Fruit fly (Drosophila melanogaster) whole organism, embryonic: ENCODE data around the gene CG43331.

ENCODE experiments used
- Bdp1 ChIP-seq: fragments of 200-800 bp; sonication (Bioruptor generic); optimal IDR thresholded peaks from 3 replicates; lab custom pipeline; 2016; ENCODE audit warnings: missing biosample characterization, missing genetic modification characterization
- Blimp-1 ChIP-seq: fragments of 200-800 bp; sonication (Bioruptor generic); optimal IDR thresholded peaks from 3 replicates; lab custom pipeline; 2018; ENCODE audit warnings: missing biosample characterization, missing genetic modification characterization, mild to moderate bottlenecking, moderate library complexity, missing genetic modification reagents
- CG10147 ChIP-seq: fragments of 200-800 bp; sonication (Bioruptor generic); optimal IDR thresholded peaks from 2 replicates; lab custom pipeline; 2019; ENCODE audit warnings: missing biosample characterization, mild to moderate bottlenecking, missing genetic modification characterization, moderate library complexity
- CG10209 ChIP-seq: fragments of 200-800 bp; sonication (Bioruptor generic); optimal IDR thresholded peaks from 3 replicates; lab custom pipeline; 2017; ENCODE audit warnings: missing biosample characterization, mild to moderate bottlenecking, missing genetic modification characterization, missing genetic modification reagents
- CG10565 ChIP-seq: fragments of 200-800 bp; sonication (Bioruptor generic); optimal IDR thresholded peaks from 3 replicates; lab custom pipeline; 2016; ENCODE audit warnings: missing biosample characterization, mild to moderate bottlenecking, missing genetic modification characterization
- CG11085 ChIP-seq: fragments of 200-800 bp; sonication (Bioruptor generic); IDR thresholded peaks from 2 replicates; pipeline ENCODE4 v1.3.6; 2022; ENCODE audit warnings: missing biosample characterization, missing genetic modification characterization
- CG11093 ChIP-seq: fragments of 200-800 bp; sonication (Bioruptor generic); IDR thresholded peaks from 3 replicates; pipeline ENCODE4 v1.3.6; 2022; ENCODE audit warnings: missing biosample characterization, missing genetic modification characterization
- CG11398 ChIP-seq: fragments of 200-800 bp; sonication (Bioruptor generic); optimal IDR thresholded peaks from 2 replicates; lab custom pipeline; 2016; ENCODE audit warnings: missing biosample characterization, missing genetic modification characterization
- CG11695 ChIP-seq: fragments of 200-800 bp; sonication (Bioruptor generic); IDR thresholded peaks from 3 replicates; pipeline ENCODE4 v1.3.6; 2022; ENCODE audit warnings: missing biosample characterization, missing genetic modification characterization
- CG12219 ChIP-seq: fragments of 200-800 bp; sonication (Bioruptor generic); optimal IDR thresholded peaks from 3 replicates; lab custom pipeline; 2018; ENCODE audit warnings: missing biosample characterization, mild to moderate bottlenecking, missing genetic modification characterization
- CG13287 ChIP-seq: fragments of 200-800 bp; sonication (Bioruptor generic); IDR thresholded peaks from 2 replicates; pipeline ENCODE4 v1.3.6; 2022; ENCODE audit warnings: missing biosample characterization, missing genetic modification characterization; ENCODE audit not compliant: partially characterized antibody
- CG16813 ChIP-seq: fragments of 200-800 bp; sonication (Bioruptor generic); IDR thresholded peaks from 3 replicates; pipeline ENCODE4 v1.3.6; 2022; ENCODE audit warnings: missing biosample characterization, missing genetic modification characterization; ENCODE audit not compliant: partially characterized antibody
- CG1832 ChIP-seq: fragments of 200-800 bp; sonication (Bioruptor generic); optimal IDR thresholded peaks from 2 replicates; lab custom pipeline; 2017; ENCODE audit warnings: missing biosample characterization, mild to moderate bottlenecking, missing genetic modification characterization, inconsistent platforms
- CG34224 ChIP-seq: fragments of 200-800 bp; sonication (Bioruptor generic); IDR thresholded peaks from 3 replicates; pipeline ENCODE4 v1.3.6; 2022; ENCODE audit warnings: missing biosample characterization, missing genetic modification characterization; ENCODE audit not compliant: partially characterized antibody
- CG4617 ChIP-seq: fragments of 200-800 bp; sonication (Bioruptor generic); optimal IDR thresholded peaks from 3 replicates; lab custom pipeline; 2016; ENCODE audit warnings: missing biosample characterization, missing genetic modification characterization, borderline replicate concordance
- CG6683 ChIP-seq: fragments of 200-800 bp; sonication (Bioruptor generic); optimal IDR thresholded peaks from 2 replicates; lab custom pipeline; 2017; ENCODE audit warnings: missing biosample characterization, mild to moderate bottlenecking, missing genetic modification characterization, missing genetic modification reagents
- CG9609 ChIP-seq: fragments of 200-800 bp; sonication (Bioruptor generic); optimal IDR thresholded peaks from 3 replicates; lab custom pipeline; 2016; ENCODE audit warnings: missing biosample characterization, missing genetic modification characterization
- D19A ChIP-seq: fragments of 200-800 bp; optimal IDR thresholded peaks from 3 replicates; lab custom pipeline; 2019; ENCODE audit warnings: missing biosample characterization, mild to moderate bottlenecking, missing genetic modification characterization, moderate library complexity
- E2f2 ChIP-seq: fragments of 200-800 bp; sonication (Bioruptor generic); IDR thresholded peaks from 2 replicates; pipeline ENCODE4 v1.3.6; 2022; ENCODE audit warnings: missing biosample characterization, missing genetic modification characterization
- Fer2 ChIP-seq: fragments of 200-800 bp; sonication (Bioruptor generic); optimal IDR thresholded peaks from 2 replicates; lab custom pipeline; 2018; ENCODE audit warnings: missing biosample characterization, mild to moderate bottlenecking, missing genetic modification characterization, moderate library complexity
- Med ChIP-seq: fragments of 200-800 bp; sonication (Bioruptor generic); peaks from one replicate; lab custom pipeline; 2016; ENCODE audit warnings: missing biosample characterization, missing genetic modification characterization, mild to moderate bottlenecking, inconsistent platforms, moderate library complexity
- NC2β ChIP-seq: fragments of 200-800 bp; sonication (Bioruptor generic); optimal IDR thresholded peaks from 2 replicates; lab custom pipeline; 2016; ENCODE audit warnings: missing biosample characterization, missing genetic modification characterization
- Usf ChIP-seq: fragments of 200-800 bp; sonication (Bioruptor generic); optimal IDR thresholded peaks from 2 replicates; lab custom pipeline; 2017; ENCODE audit warnings: missing genotype, missing biosample characterization, missing genetic modification characterization
- ato ChIP-seq: fragments of 200-800 bp; sonication (Bioruptor generic); IDR thresholded peaks from 2 replicates; pipeline ENCODE4 v1.3.6; 2022; ENCODE audit warnings: missing biosample characterization, missing genetic modification characterization; ENCODE audit not compliant: partially characterized antibody
- bbx ChIP-seq: fragments of 200-800 bp; sonication (Bioruptor generic); IDR thresholded peaks from 2 replicates; pipeline ENCODE4 v1.3.6; 2022; ENCODE audit warnings: missing biosample characterization, missing genetic modification characterization; ENCODE audit not compliant: partially characterized antibody
- caup ChIP-seq: fragments of 200-800 bp; sonication (Bioruptor generic); optimal IDR thresholded peaks from 3 replicates; lab custom pipeline; 2017; ENCODE audit warnings: missing biosample characterization, mild to moderate bottlenecking, missing genetic modification characterization, moderate library complexity; ENCODE audit not compliant: severe bottlenecking
- crc ChIP-seq: fragments of 200-800 bp; sonication (Bioruptor generic); optimal IDR thresholded peaks from 2 replicates; lab custom pipeline; 2016; ENCODE audit warnings: missing biosample characterization, missing genetic modification characterization
- crp ChIP-seq, 2 experiments: fragments of 200-800 bp; sonication (Bioruptor generic); optimal IDR thresholded peaks; 2 replicates in 1 of 2; 3 replicates in 1 of 2; lab custom pipeline; 2017; ENCODE audit warnings: missing biosample characterization in 2 of 2, missing genetic modification characterization in 2 of 2, mild to moderate bottlenecking in 1 of 2, moderate library complexity in 1 of 2
- da ChIP-seq: fragments of 200-800 bp; sonication (Bioruptor generic); optimal IDR thresholded peaks from 2 replicates; lab custom pipeline; 2016; ENCODE audit warnings: missing biosample characterization, missing genetic modification characterization
- dati ChIP-seq: fragments of 200-800 bp; sonication (Bioruptor generic); IDR thresholded peaks from 2 replicates; pipeline ENCODE4 v1.3.6; 2022; ENCODE audit warnings: missing biosample characterization, missing genetic modification characterization
- disco-r ChIP-seq: fragments of 200-800 bp; sonication (Bioruptor generic); optimal IDR thresholded peaks from 2 replicates; lab custom pipeline; 2016; ENCODE audit warnings: missing biosample characterization, missing genetic modification characterization
- dmrt11E ChIP-seq: fragments of 200-800 bp; sonication (Bioruptor generic); optimal IDR thresholded peaks from 3 replicates; lab custom pipeline; 2018; ENCODE audit warnings: missing biosample characterization, mild to moderate bottlenecking, missing genetic modification characterization, moderate library complexity
- esg ChIP-seq: fragments of 200-800 bp; sonication (Bioruptor generic); conservative IDR thresholded peaks from 2 replicates; pipeline ENCODE4 v1.3.6; 2022; ENCODE audit warnings: missing biosample characterization, missing genetic modification characterization
- fd64A ChIP-seq: fragments of 200-800 bp; sonication (Bioruptor generic); optimal IDR thresholded peaks from 3 replicates; lab custom pipeline; 2018; ENCODE audit warnings: missing biosample characterization, mild to moderate bottlenecking, missing genetic modification characterization
- ftz-f1 ChIP-seq: fragments of 200-800 bp; sonication (Bioruptor generic); optimal IDR thresholded peaks from 2 replicates; lab custom pipeline; 2016; ENCODE audit warnings: missing biosample characterization, missing genetic modification characterization
- fu2 ChIP-seq: fragments of 200-800 bp; sonication (Bioruptor generic); optimal IDR thresholded peaks from 2 replicates; lab custom pipeline; 2016; ENCODE audit warnings: missing biosample characterization, missing genetic modification characterization
- lov ChIP-seq, 2 experiments: fragments of 200-800 bp in 1 of 2; fragments of >200 bp in 1 of 2; sonication (Bioruptor generic) in 1 of 2; IDR thresholded peaks in 1 of 2; optimal IDR thresholded peaks in 1 of 2; 2 replicates in 1 of 2; 3 replicates in 1 of 2; pipeline versions ENCODE4 v1.3.6 to Lab custom; 2017 to 2022; ENCODE audit warnings: missing biosample characterization in 1 of 2, missing genetic modification characterization in 1 of 2
- maf-S ChIP-seq: fragments of 200-800 bp; sonication (Bioruptor generic); optimal IDR thresholded peaks from 2 replicates; lab custom pipeline; 2016; ENCODE audit warnings: missing biosample characterization, missing genetic modification characterization
- pb ChIP-seq: fragments of 200-800 bp; sonication (Bioruptor generic); optimal IDR thresholded peaks from 3 replicates; lab custom pipeline; 2016; ENCODE audit warnings: missing biosample characterization, missing genetic modification characterization
- pzg ChIP-seq: fragments of 200-800 bp; sonication (Bioruptor generic); optimal IDR thresholded peaks from 3 replicates; lab custom pipeline; 2018; ENCODE audit warnings: missing biosample characterization, mild to moderate bottlenecking, missing genetic modification characterization, moderate library complexity
- seq ChIP-seq: fragments of 200-800 bp; sonication (Bioruptor generic); IDR thresholded peaks from 2 replicates; pipeline ENCODE4 v1.3.6; 2022; ENCODE audit warnings: missing biosample characterization, missing genetic modification characterization
- slp2 ChIP-seq: fragments of 200-800 bp; sonication (Bioruptor generic); optimal IDR thresholded peaks from 2 replicates; lab custom pipeline; 2016; ENCODE audit warnings: missing biosample characterization, missing genetic modification characterization
- sqz ChIP-seq: fragments of 200-800 bp; sonication (Bioruptor generic); optimal IDR thresholded peaks from 3 replicates; lab custom pipeline; 2018; ENCODE audit warnings: missing biosample characterization, mild to moderate bottlenecking, missing genetic modification characterization
- stwl ChIP-seq: fragments of 200-800 bp; sonication (Bioruptor generic); optimal IDR thresholded peaks from 3 replicates; lab custom pipeline; 2018; ENCODE audit warnings: missing biosample characterization, mild to moderate bottlenecking, missing genetic modification characterization, moderate library complexity
- trh ChIP-seq: fragments of 200-800 bp; sonication (Bioruptor generic); optimal IDR thresholded peaks from 2 replicates; lab custom pipeline; 2016; ENCODE audit warnings: missing biosample characterization, missing genetic modification characterization
- tx ChIP-seq: fragments of 200-800 bp; sonication (Bioruptor generic); optimal IDR thresholded peaks from 2 replicates; lab custom pipeline; 2016; ENCODE audit warnings: missing biosample characterization, missing genetic modification characterization
- wek ChIP-seq: fragments of 200-800 bp; sonication (Bioruptor generic); optimal IDR thresholded peaks from 3 replicates; lab custom pipeline; 2018; ENCODE audit warnings: missing biosample characterization, mild to moderate bottlenecking, missing genetic modification characterization, moderate library complexity
- wor ChIP-seq: fragments of 200-800 bp; sonication (Bioruptor generic); IDR thresholded peaks from 2 replicates; pipeline ENCODE4 v1.3.6; 2022; ENCODE audit warnings: missing biosample characterization, missing genetic modification characterization

Gene CG43331

DNA sequence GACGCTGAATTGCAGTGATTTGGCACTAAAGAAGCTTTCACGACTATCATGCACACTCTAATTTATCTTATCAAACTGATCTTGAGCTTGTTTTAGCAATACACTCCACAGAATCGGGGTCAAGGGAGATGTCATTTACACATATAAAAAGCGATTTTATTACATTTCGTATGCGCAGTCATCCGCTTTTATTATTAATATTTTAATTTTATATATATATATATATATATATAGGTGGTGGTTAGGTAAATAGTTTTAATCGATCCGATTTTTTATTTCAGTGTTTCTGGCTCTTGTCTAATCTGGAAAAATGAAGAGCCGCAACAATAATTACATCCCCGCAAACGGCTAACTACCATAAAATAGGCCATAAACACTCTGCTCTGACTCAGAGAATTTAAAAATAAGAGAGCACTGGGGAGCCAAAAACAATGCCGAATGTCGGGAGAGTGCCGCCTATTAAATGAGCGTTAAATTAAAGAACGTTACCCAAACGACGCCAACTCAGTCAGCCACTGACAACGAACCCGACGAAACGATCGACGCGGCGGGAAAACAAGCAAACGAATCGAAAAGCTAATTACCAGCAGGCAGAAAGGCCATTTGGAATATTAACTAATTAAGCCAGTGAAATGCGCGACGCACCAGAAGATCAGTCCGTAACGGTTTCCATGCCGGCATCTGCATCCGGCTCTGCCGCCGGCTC, 31.9 kb downstream of the CG43331 start (continued):
- TF ChIP-seq lov (optimal IDR thresholded peaks at IDR 0.05; lab: Kevin White, UChicago) (no peak), lov (GFP tag; IDR thresholded peaks at IDR 0.05; lab: Robert Waterston, UW) (no peak), wor (GFP tag; lab: Robert Waterston, UW) (no peak), CG10209 (GFP tag; lab: Kevin White, UChicago) (peak; percentile 66), Fer2 (tag; lab: Kevin White, UChicago) (peak; percentile 3), E2f2 (GFP tag; lab: Robert Waterston, UW) (peak; percentile 30; the same call in 1 of the 2 replicates), sqz (no peak), CG34224 (GFP tag; lab: Robert Waterston, UW) (no peak), fd64A (GFP tag; lab: Kevin White, UChicago) (no peak), disco-r (no peak), CG9609 (GFP tag; lab: Kevin White, UChicago) (no peak), crc (no peak), NC2β (GFP tag; lab: Kevin White, UChicago) (no peak), CG6683 (no peak), CG11085 (GFP tag; lab: Robert Waterston, UW) (no peak), Usf (GFP tag; lab: Kevin White, UChicago) (no peak), pzg (GFP tag; lab: Kevin White, UChicago) (no peak), slp2 (GFP tag; lab: Kevin White, UChicago) (no peak), CG11093 (no peak), crp (GFP tag; optimal IDR thresholded peaks at IDR 0.05; lab: Kevin White, UChicago) (no peak), bbx (GFP tag; lab: Robert Waterston, UW) (no peak), CG11695 (GFP tag; lab: Robert Waterston, UW) (peak; percentile 59; the same call in 1 of the 3 replicates), dati (GFP tag; lab: Robert Waterston, UW) (no peak), pb (GFP tag; lab: Kevin White, UChicago) (no peak), CG16813 (GFP tag; lab: Robert Waterston, UW) (no peak), trh (GFP tag; lab: Kevin White, UChicago) (no peak), D19A (tag; lab: Kevin White, UChicago) (no peak), Bdp1 (GFP tag; lab: Kevin White, UChicago) (no peak), ftz-f1 (GFP tag; lab: Kevin White, UChicago) (no peak), CG10147 (peak; percentile 3), Blimp-1 (peak; percentile 28), CG4617 (GFP tag; lab: Kevin White, UChicago) (no peak), CG13287 (GFP tag; lab: Robert Waterston, UW) (no peak), maf-S (GFP tag; lab: Kevin White, UChicago) (no peak), CG12219 (GFP tag; lab: Kevin White, UChicago) (no peak), fu2 (GFP tag; lab: Kevin White, UChicago) (no peak), CG1832 (GFP tag; lab: Kevin White, UChicago) (no peak), caup (peak; percentile 78), stwl (tag; lab: Kevin White, UChicago) (no peak), Med (GFP tag; lab: Kevin White, UChicago) (peak; percentile 16), da (GFP tag; lab: Kevin White, UChicago) (no peak), esg (GFP tag; lab: Robert Waterston, UW) (0 out of 2 replicates have a peak, but pooled peaks have one; percentile 18), seq (GFP tag; lab: Robert Waterston, UW) (peak; percentile 17; the same call in 1 of the 2 replicates), CG10565 (no peak), CG11398 (GFP tag; lab: Kevin White, UChicago) (no peak), tx (GFP tag; lab: Kevin White, UChicago) (no peak), wek (GFP tag; lab: Kevin White, UChicago) (no peak), ato (GFP tag; lab: Robert Waterston, UW) (no peak), dmrt11E (no peak)
